Fruit fly (Drosophila melanogaster) Kc167 (cell line): ENCODE measurements around the gene Polr2G.

Experiments used
- Myc ChIP-seq: fragments of >200 bp; optimal IDR thresholded peaks from 2 replicates; lab custom pipeline; 2017; ENCODE audit warnings: missing external identifiers
- Sin3A ChIP-seq: fragments of >200 bp; optimal IDR thresholded peaks from 2 replicates; lab custom pipeline; 2018; ENCODE audit warnings: missing external identifiers
- h ChIP-seq: fragments of >200 bp; optimal IDR thresholded peaks from 3 replicates; lab custom pipeline; 2018; ENCODE audit warnings: missing external identifiers
- insv ChIP-seq: fragments of >200 bp; optimal IDR thresholded peaks from 3 replicates; lab custom pipeline; 2018; ENCODE audit warnings: missing external identifiers
- psq ChIP-seq: fragments of >200 bp; optimal IDR thresholded peaks from 2 replicates; lab custom pipeline; 2017; ENCODE audit warnings: missing external identifiers
- ttk ChIP-seq: sonication (Bioruptor generic); optimal IDR thresholded peaks from 2 replicates; lab custom pipeline; 2017; ENCODE audit warnings: missing external identifiers

The Polr2G gene

dm6 chr3R:15205223-15205622, 17.8 kb downstream of the Polr2G start:
- no peak for TF ChIP-seq psq
- no peak for TF ChIP-seq insv (lab: Kevin White, UChicago)
- no peak for TF ChIP-seq h (lab: Kevin White, UChicago)
- TF ChIP-seq Myc (lab: Kevin White, UChicago): no peak

DNA sequence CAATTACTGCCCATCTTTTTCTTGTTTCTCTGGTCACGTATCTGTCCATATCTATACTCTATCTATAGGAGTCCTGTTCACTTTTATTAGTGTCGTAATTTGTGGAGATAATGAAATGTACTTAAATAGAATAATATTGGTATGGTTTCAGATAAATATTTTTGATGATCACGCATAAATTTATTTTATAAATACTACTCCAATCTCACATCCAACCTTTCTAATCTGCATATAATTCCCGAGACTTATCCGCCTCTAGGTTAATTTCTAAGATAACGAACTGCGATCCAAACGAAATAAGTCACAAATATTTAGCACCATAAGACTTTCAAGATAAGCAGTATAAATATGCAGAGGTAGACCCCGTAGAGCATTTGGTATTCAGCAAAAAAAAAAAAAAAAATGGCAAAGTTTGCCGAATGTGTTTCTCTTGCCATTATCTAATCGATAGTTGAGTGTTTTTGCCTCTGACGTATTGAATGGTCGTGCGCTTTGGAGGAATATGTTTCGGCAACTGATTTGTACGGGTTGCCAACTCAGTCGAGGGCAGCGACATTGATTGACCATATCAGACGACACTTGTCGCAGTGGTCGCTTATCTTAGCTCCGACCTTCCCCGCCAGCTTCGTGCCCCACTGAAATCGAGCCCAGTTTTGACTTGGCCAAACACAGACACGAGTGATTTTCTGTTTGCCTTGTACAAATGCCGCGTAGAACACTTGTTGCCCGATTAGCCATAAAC, 24.8 kb downstream of the Polr2G start:
- TF ChIP-seq ttk (lab: Kevin White, UChicago): no peak
- TF ChIP-seq Myc (lab: Kevin White, UChicago): no peak
- no peak for TF ChIP-seq h (lab: Kevin White, UChicago)
- TF ChIP-seq Sin3A (lab: Kevin White, UChicago): no peak
- no peak for TF ChIP-seq insv (lab: Kevin White, UChicago)
- no peak for TF ChIP-seq psq

DNA sequence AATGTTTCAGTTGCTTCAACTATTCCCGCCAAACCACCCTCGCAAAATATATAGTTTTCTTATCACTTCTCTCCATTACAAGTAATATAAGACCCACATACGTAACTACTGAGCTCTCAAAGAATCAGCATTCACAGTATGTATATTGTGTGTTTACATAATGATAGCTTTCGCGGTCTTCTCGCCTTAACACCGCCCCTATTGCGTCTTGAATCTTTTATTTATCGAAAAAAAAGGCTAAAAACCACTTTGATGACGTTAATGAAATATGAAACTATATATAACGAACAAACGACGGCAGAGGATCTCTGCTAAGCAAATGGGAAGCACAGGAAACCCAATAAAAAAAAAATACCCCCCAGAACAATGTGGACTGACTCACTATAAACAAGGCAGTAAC, 25.6 kb downstream of the Polr2G start:
- TF ChIP-seq insv (lab: Kevin White, UChicago): no peak
- TF ChIP-seq h (lab: Kevin White, UChicago): no peak
- no peak for TF ChIP-seq Sin3A (lab: Kevin White, UChicago)
- TF ChIP-seq ttk (lab: Kevin White, UChicago): no peak
- TF ChIP-seq psq: no peak
- no peak for TF ChIP-seq Myc (lab: Kevin White, UChicago)

dm6 chr3R:15196134-15197034, 26.6 kb downstream of the Polr2G start, which contains the start of the genes Kpc1 and CG42542:
Kpc1 (minus strand) TSS chr3R:15196210.
CG42542 (plus strand) TSS chr3R:15196598.
- TF ChIP-seq Sin3A (lab: Kevin White, UChicago): no peak
- TF ChIP-seq insv (lab: Kevin White, UChicago): no peak
- no peak for TF ChIP-seq psq
- TF ChIP-seq ttk (lab: Kevin White, UChicago): no peak
- TF ChIP-seq Myc (lab: Kevin White, UChicago): no peak
- TF ChIP-seq h (lab: Kevin White, UChicago): no peak

DNA sequence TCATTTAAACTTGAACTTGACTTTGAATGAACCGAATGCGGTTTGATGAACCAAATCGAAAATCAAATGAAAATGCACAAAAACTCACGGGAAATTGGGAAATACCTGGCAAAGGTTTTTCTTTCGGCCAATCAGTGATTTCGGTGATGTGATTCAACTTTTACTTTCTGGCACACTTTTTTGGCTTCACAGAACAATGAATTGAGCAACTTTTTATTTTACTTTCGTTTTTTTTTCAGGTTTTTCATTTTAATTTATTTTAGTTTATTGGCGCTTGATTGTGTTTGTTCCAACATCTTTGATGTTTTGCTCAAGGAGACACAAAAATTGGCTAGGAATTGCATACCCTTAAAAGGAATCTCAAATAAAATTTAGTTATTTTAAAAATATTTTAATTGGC, 41.5 kb downstream of the Polr2G start, which contains the start of gene Mf:
TSS of gene Mf (minus strand) at position 44 of the 400 bp plus-strand sequence.
- TF ChIP-seq psq (no peak), h (lab: Kevin White, UChicago) (no peak), ttk (lab: Kevin White, UChicago) (no peak)

DNA sequence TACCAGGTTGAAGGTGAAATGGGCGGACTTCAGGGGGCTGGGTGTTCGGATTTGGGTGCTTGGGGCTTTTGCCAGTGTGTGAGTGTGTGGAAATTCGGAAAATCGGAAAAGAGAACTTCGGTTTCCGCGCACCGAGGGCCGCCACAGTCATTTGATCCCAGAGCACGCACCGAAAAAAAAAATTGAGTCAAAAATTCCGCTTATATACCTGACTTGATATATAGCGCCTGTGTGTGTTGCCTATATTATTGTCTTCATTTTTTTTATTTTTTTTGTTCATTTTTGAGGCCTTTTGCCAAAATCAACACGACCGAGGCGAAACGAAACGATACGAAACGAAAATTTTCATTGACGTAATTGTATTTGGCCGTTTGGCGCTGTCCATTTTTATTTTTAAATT, 45.8 kb downstream of the Polr2G start:
- no peak for TF ChIP-seq Sin3A (lab: Kevin White, UChicago)
- no peak for TF ChIP-seq h (lab: Kevin White, UChicago)
- TF ChIP-seq psq: no peak
- no peak for TF ChIP-seq Myc (lab: Kevin White, UChicago)
- no peak for TF ChIP-seq insv (lab: Kevin White, UChicago)
- no peak for TF ChIP-seq ttk (lab: Kevin White, UChicago)
